Worm (Caenorhabditis elegans): ENCODE results near the gene gst-1.

gst-1 gene

DNA sequence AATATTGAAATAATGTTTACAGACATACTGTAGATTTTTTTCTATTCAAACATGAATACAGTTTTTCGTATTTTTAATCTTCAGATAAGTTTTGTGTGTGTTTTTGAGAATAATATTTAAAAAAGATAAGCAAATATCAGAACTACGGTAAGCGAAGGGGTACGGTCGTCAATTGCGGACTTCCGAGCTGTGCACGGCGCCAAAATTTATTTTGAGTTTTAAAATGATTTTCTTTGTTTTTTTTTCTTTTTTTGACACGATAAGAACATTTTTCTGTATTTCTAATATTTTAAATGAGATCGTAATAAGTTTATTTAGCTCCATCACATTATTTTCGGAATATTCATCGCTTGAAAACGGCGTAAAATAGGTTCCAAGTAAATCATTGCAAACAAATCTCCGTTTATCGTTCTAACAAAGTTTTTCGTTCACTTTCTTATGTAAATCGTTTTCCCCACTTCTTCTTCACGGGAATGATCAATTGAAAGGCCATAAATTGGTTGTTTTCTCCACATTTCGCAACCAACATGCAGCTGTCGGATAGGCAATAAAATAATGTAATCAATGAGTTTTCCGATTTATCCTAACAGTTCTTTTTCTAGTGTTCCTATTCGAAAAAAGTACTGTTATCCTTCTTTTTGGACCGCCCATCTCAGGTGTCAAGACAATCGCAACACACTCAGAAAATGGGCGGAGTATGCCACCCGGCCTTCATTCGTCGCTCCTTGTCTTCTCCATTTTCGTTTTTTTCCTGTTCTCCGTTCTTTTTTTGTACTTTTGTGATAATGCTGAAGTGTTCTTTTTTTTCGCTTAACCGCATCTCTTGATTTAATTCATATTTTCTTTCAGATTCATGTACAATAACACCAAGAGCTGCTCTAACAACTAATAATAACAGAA lies 32.5 kb downstream of the gst-1 start, which contains the start of gene glp-1:
glp-1 (plus strand) TSS at position 850 of the 900 bp plus-strand sequence.
- TF ChIP-seq unc-62 (GFP tag; optimal IDR thresholded peaks at IDR 0.05): no peak

DNA sequence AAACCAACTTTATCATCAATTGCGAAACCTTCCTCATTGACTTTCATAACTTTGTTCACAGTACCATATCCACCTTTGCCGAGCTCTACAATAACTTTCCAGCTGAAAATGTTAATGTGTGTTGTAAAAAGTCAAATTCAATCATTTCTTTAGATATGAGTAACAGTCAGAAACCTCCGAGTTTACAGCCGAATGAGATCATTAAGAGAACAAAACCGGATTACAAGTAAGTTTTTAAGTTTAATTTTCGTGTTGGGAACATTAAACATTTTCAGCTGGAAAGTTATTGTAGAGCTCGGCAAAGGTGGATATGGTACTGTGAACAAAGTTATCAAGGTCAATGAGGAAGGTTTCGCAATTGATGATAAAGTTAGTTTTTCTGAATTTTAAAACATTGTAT lies 42.1 kb downstream of the gst-1 start, which contains the start of gene ZK507.1:
ZK507.1 (minus strand) TSS at position 101 of the 400 bp plus-strand sequence.
- no peak for TF ChIP-seq unc-62 (GFP tag; optimal IDR thresholded peaks at IDR 0.05)

DNA sequence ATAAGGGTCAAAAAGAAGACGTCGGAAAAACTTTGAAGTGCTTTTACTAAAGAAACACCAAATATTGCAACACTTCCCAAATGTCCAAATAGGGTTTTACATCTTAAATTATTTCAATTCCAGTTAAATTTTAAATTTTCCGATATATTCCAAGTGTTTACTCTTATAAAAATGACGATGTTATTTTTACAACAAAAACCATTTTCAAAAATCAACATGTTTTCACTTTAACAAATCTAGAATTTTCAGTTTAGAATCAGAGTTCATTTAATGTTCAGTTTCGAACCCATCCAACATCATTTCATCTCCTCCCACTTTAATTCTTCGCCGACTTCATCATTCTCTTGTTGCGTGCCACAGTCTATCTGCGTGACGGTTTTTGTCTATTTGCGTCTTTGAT lies 44.5 kb downstream of the gst-1 start, which contains the start of gene dos-1:
dos-1 (plus strand) TSS at position 301 of the 400 bp plus-strand sequence.
- no peak for TF ChIP-seq unc-62 (GFP tag; optimal IDR thresholded peaks at IDR 0.05)

DNA sequence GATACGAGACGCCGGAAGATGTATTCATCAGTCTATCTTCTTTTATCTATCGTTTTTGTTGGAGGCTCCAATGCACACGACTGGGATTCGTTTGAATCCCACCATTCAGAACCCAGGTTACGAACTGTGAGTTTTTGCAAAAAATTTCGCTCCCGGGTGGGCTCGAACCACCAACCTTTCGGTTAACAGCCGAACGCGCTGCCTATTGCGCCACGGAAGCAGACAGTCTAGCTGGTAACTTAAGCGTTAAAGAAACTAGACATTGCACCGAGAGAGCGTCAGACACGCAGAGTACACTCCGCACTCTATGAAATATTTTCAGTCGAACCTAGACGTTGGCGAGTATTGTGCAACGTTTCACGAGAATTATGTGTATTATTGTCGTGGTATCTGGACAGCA lies 44.9 kb downstream of the gst-1 start:
- TF ChIP-seq unc-62 (GFP tag; optimal IDR thresholded peaks at IDR 0.05): no peak

DNA sequence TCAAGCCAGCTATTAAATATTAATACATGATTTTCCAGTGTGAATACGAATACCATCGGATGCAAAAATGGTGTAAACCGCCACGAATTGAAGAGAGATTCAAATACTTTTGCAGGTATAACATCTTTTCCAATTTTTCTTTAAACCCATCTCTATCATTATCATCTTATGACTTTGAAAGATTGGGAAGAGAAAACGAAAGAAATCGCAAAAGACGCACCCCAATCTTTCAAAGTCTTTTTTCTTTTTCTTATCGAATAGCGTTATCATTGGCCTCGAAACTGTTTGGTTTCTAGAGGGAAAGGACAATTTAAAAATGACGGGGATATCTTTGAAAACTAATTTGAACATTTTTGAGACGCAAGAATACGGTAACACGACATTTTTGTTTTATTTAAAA lies 46.5 kb downstream of the gst-1 start:
- no peak for TF ChIP-seq unc-62 (GFP tag; optimal IDR thresholded peaks at IDR 0.05)

DNA sequence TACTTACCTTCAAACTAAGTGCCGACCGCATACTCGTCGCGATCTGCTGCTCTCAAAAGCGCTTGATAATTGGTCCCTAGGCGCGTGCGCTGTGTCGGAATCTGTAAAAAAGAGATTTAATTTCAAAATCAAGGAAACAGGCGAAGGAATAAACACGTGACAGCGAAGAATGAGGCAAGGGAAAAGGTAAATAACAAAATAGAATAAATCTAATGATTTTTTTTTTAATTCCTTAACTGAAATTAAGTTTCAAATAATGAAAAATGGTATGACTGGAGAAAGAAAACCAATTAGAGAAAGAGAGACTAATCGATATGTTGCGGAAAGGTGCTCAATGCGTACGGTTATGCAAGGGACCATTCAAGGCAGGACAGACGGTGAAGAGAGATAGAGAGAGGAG lies 50.0 kb downstream of the gst-1 start, which contains the start of gene cya-1:
cya-1 (minus strand) TSS at position 101 of the 400 bp plus-strand sequence.
- TF ChIP-seq unc-62 (GFP tag; optimal IDR thresholded peaks at IDR 0.05): no peak

DNA sequence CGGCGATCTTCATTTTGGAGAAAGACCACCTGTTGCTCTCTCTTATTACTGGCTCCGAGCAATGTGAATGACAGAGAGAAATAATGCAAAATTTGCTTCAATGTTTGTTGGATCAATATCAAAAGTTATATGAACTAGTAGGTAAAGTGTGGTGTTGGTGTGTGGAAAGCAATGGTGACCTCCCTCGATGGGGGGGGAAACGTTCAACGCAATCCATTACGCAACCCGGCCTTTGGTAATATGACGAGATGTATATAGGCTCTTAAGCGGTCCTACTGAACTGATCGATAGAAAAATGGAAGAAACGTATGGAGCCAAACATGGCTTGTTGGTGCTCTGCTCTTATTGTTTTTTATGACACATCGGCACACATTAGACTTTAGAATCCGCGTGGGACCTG lies 50.6 kb downstream of the gst-1 start:
- no peak for TF ChIP-seq unc-62 (GFP tag; optimal IDR thresholded peaks at IDR 0.05)

Data from whole organism, dauer.